Fruit fly (Drosophila melanogaster) Kc167 (cell line): Measurements from ENCODE around the gene CG6686.

Experiments used
- Myc ChIP-seq: fragments of >200 bp; optimal IDR thresholded peaks from 2 replicates; lab custom pipeline; 2017; ENCODE audit warnings: missing external identifiers
- Sin3A ChIP-seq: fragments of >200 bp; optimal IDR thresholded peaks from 2 replicates; lab custom pipeline; 2018; ENCODE audit warnings: missing external identifiers
- h ChIP-seq: fragments of >200 bp; optimal IDR thresholded peaks from 3 replicates; lab custom pipeline; 2018; ENCODE audit warnings: missing external identifiers
- insv ChIP-seq: fragments of >200 bp; optimal IDR thresholded peaks from 3 replicates; lab custom pipeline; 2018; ENCODE audit warnings: missing external identifiers
- psq ChIP-seq: fragments of >200 bp; optimal IDR thresholded peaks from 2 replicates; lab custom pipeline; 2017; ENCODE audit warnings: missing external identifiers

DNA sequence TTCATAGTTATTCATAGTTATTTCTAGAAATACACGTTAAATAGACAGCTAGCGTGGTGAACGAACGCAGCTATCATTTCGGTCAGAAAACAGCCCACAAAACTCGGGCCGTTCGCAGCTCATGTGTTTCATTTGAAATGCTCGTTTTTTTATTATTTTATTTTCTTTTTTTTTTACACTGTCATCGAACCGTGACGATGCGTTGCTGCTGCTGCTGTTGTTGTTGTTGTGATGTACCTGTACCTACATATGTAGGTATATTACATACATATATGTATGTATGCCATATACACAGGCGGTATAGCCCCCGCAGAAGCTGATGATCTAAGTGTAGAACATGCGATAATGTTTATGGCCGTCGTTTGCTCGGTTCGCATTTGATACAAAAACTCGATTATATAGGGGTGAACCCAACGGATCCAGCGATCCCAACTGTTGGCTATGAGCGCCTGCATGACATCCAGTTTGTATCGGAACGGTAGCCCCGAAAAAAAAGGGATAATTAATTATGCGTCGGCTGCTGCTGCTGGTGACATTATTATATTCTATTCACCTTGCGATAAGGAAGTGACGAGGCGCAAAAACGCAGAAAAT is 14.6 kb downstream of the CG6686 start:
- no peak for TF ChIP-seq h (lab: Kevin White, UChicago)
- TF ChIP-seq psq (lab: Kevin White, UChicago), result no peak
- no peak for TF ChIP-seq Sin3A
- no peak for TF ChIP-seq Myc
- no peak for TF ChIP-seq insv
